Worm (Caenorhabditis elegans): ENCODE measurements around the gene F59C12.3.

DNA sequence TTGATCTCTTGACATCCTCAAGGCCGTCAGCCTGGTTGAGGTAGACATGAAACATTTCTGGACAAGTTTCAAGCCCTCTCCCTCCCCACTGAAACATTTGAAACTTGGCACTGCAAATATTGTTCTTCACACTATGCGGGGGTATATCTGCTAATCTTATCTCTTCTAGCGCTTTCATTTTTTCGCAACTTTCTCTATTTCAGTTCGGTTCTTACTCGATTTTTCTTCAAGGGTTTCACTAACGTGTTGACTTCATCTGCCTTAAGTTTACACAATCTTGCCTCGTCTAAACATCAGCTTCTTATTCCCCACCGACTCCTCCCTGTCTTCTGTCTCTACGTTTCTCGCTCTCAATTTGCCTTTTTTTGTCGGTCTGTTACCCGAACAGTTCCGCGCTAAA is 20.4 kb upstream of the F59C12.3 start:
- TF ChIP-seq F13C5.2 (tag; optimal IDR thresholded peaks at IDR 0.05) (no peak), tra-4 (tag; optimal IDR thresholded peaks at IDR 0.05) (no peak), hmg-4 (GFP tag; optimal IDR thresholded peaks at IDR 0.05) (no peak), ama-1 (optimal IDR thresholded peaks at IDR 0.05) (no peak), flt-1 (GFP tag; IDR thresholded peaks at IDR 0.05) (no peak), ceh-36 (tag; optimal IDR thresholded peaks at IDR 0.05) (no peak), pes-1 (GFP tag; IDR thresholded peaks at IDR 0.05) (no peak)

Data from whole organism, early embryonic.